Worm (Caenorhabditis elegans) whole organism, young adult: ENCODE data around the gene ccdc-149.
A peak's percentile ranks its signal among the peaks of the same experiment; 100 is the strongest.

Source experiments
- C06A6.2 ChIP-seq: fragments of 200-800 bp; sonication (Bioruptor generic); conservative IDR thresholded peaks from 2 replicates; pipeline ENCODE4 v1.3.6; 2022; ENCODE audit warnings: missing genetic modification characterization, missing compliant biosample characterization
- C17E4.6 ChIP-seq: fragments of 200-800 bp; sonication (Bioruptor generic); IDR thresholded peaks from 2 replicates; pipeline ENCODE4 v1.3.6; 2022; ENCODE audit warnings: missing genetic modification reagents, missing genetic modification characterization, missing compliant biosample characterization
- F23B12.7 ChIP-seq: sonication (generic microtip); optimal IDR thresholded peaks from 2 replicates; lab custom pipeline; 2017; ENCODE audit warnings: missing genetic modification characterization, mild to moderate bottlenecking, missing compliant biosample characterization, antibody characterized with exemption, moderate library complexity; ENCODE audit not compliant: insufficient read depth
- F49E8.2 ChIP-seq: sonication (generic microtip); optimal IDR thresholded peaks from 3 replicates; lab custom pipeline; 2017; ENCODE audit warnings: missing genetic modification characterization, mild to moderate bottlenecking, missing compliant biosample characterization, antibody characterized with exemption, moderate library complexity; ENCODE audit not compliant: insufficient read depth
- F52B5.7 ChIP-seq: sonication (generic microtip); optimal IDR thresholded peaks from 2 replicates; lab custom pipeline; 2016; ENCODE audit warnings: mild to moderate bottlenecking, missing genetic modification characterization, missing compliant biosample characterization
- F57A8.1 ChIP-seq: fragments of 200-800 bp; sonication (Bioruptor generic); optimal IDR thresholded peaks from 2 replicates; lab custom pipeline; 2018; ENCODE audit warnings: mild to moderate bottlenecking, missing genetic modification characterization, moderate library complexity, missing compliant biosample characterization
- F57C9.4 ChIP-seq: sonication (generic microtip); optimal IDR thresholded peaks from 2 replicates; lab custom pipeline; 2017; ENCODE audit warnings: mild to moderate bottlenecking, missing genetic modification characterization, missing compliant biosample characterization
- K11D2.4 ChIP-seq: fragments of 200-800 bp; sonication (Bioruptor generic); IDR thresholded peaks from 2 replicates; pipeline ENCODE4 v1.3.6; 2022; ENCODE audit warnings: missing genetic modification reagents, missing genetic modification characterization, missing compliant biosample characterization
- T07F8.4 ChIP-seq: sonication (generic microtip); optimal IDR thresholded peaks from 2 replicates; lab custom pipeline; 2016; ENCODE audit warnings: mild to moderate bottlenecking, missing genetic modification characterization, moderate library complexity, missing compliant biosample characterization
- T26A5.8 ChIP-seq: sonication (generic microtip); optimal IDR thresholded peaks from 2 replicates; lab custom pipeline; 2016; ENCODE audit warnings: missing genetic modification characterization, missing compliant biosample characterization
- Y53F4B.3 ChIP-seq: fragments of 200-800 bp; sonication (Bioruptor generic); IDR thresholded peaks from 2 replicates; pipeline ENCODE4 v1.3.6; 2022; ENCODE audit warnings: missing genetic modification reagents, missing genetic modification characterization, missing compliant biosample characterization
- ZK185.1 ChIP-seq: sonication (generic microtip); optimal IDR thresholded peaks from 2 replicates; lab custom pipeline; 2016; ENCODE audit warnings: mild to moderate bottlenecking, missing genetic modification characterization, missing compliant biosample characterization; ENCODE audit not compliant: poor library complexity, severe bottlenecking
- akir-1 ChIP-seq: fragments of 200-800 bp; sonication (Bioruptor generic); optimal IDR thresholded peaks from 2 replicates; lab custom pipeline; 2018; ENCODE audit warnings: mild to moderate bottlenecking, missing genetic modification characterization, moderate library complexity, missing compliant biosample characterization
- aptf-2 ChIP-seq: fragments of 200-800 bp; sonication (Bioruptor generic); conservative IDR thresholded peaks from 2 replicates; pipeline ENCODE4 v1.3.6; 2022; ENCODE audit warnings: missing genetic modification reagents, missing genetic modification characterization, missing compliant biosample characterization
- aptf-3 ChIP-seq: fragments of 200-800 bp; sonication (Bioruptor generic); IDR thresholded peaks from 2 replicates; pipeline ENCODE4 v1.3.6; 2022; ENCODE audit warnings: missing genetic modification characterization, missing compliant biosample characterization
- attf-6 ChIP-seq: fragments of 200-800 bp; sonication (Bioruptor generic); IDR thresholded peaks from 2 replicates; pipeline ENCODE4 v1.3.6; 2022; ENCODE audit warnings: missing genetic modification reagents, missing genetic modification characterization, missing compliant biosample characterization
- cebp-1 ChIP-seq, 2 experiments: fragments of 200-800 bp in 1 of 2; sonication (Bioruptor generic) in 1 of 2; sonication (generic microtip) in 1 of 2; IDR thresholded peaks in 1 of 2; optimal IDR thresholded peaks in 1 of 2; 2 replicates each; pipeline versions ENCODE4 v1.3.6 to Lab custom; 2017 to 2022; ENCODE audit warnings: missing compliant biosample characterization in 2 of 2, missing genetic modification characterization in 2 of 2, mild to moderate bottlenecking in 1 of 2, missing genetic modification reagents in 1 of 2, moderate library complexity in 1 of 2
- cebp-2 ChIP-seq: fragments of 200-800 bp; sonication (Bioruptor generic); IDR thresholded peaks from 2 replicates; pipeline ENCODE4 v1.3.6; 2022; ENCODE audit warnings: missing genetic modification characterization, missing compliant biosample characterization
- ceh-100 ChIP-seq: fragments of 200-800 bp; sonication (Bioruptor generic); IDR thresholded peaks from 2 replicates; pipeline ENCODE4 v1.3.6; 2022; ENCODE audit warnings: missing genetic modification reagents, missing genetic modification characterization, missing compliant biosample characterization
- ceh-40 ChIP-seq: fragments of 200-800 bp; sonication (Bioruptor generic); IDR thresholded peaks from 2 replicates; pipeline ENCODE4 v1.3.6; 2022; ENCODE audit warnings: missing genetic modification characterization, missing compliant biosample characterization
- die-1 ChIP-seq: sonication (generic microtip); optimal IDR thresholded peaks from 2 replicates; lab custom pipeline; 2016; ENCODE audit warnings: missing genotype, mild to moderate bottlenecking, missing genetic modification characterization, missing compliant biosample characterization
- dox-1 ChIP-seq: fragments of 200-800 bp; sonication (Bioruptor generic); IDR thresholded peaks from 2 replicates; pipeline ENCODE4 v1.3.6; 2022; ENCODE audit warnings: missing genetic modification reagents, missing genetic modification characterization, missing compliant biosample characterization
- dpff-1 ChIP-seq: sonication (generic microtip); optimal IDR thresholded peaks from 2 replicates; lab custom pipeline; 2017; ENCODE audit warnings: mild to moderate bottlenecking, missing genetic modification characterization, missing compliant biosample characterization
- efl-1 ChIP-seq: fragments of 150-350 bp; optimal IDR thresholded peaks from 2 replicates; lab custom pipeline; 2014; ENCODE audit warnings: missing biosample characterization, missing genetic modification reagents, missing genetic modification characterization
- egl-18 ChIP-seq: fragments of 200-800 bp; sonication (Bioruptor generic); IDR thresholded peaks from 2 replicates; pipeline ENCODE4 v1.3.6; 2022; ENCODE audit warnings: missing genetic modification reagents, missing genetic modification characterization, missing compliant biosample characterization
- ekl-4 ChIP-seq: fragments of 200-800 bp; sonication (Bioruptor generic); IDR thresholded peaks from 2 replicates; pipeline ENCODE4 v1.3.6; 2022; ENCODE audit warnings: missing genetic modification reagents, missing genetic modification characterization, missing compliant biosample characterization
- gei-17 ChIP-seq: fragments of 200-800 bp; sonication (Bioruptor generic); optimal IDR thresholded peaks from 2 replicates; lab custom pipeline; 2018; ENCODE audit warnings: mild to moderate bottlenecking, missing genetic modification characterization, missing compliant biosample characterization
- hlh-26 ChIP-seq: fragments of 200-800 bp; sonication (Bioruptor generic); conservative IDR thresholded peaks from 2 replicates; pipeline ENCODE4 v1.3.6; 2022; ENCODE audit warnings: missing genetic modification reagents, missing genetic modification characterization, missing compliant biosample characterization
- hrde-1 ChIP-seq: sonication (generic microtip); optimal IDR thresholded peaks from 2 replicates; lab custom pipeline; 2016; ENCODE audit warnings: missing genetic modification characterization, mild to moderate bottlenecking, missing compliant biosample characterization, moderate library complexity, missing genotype, missing genetic modification reagents, borderline replicate concordance
- let-526 ChIP-seq: fragments of 200-800 bp; sonication (Bioruptor generic); IDR thresholded peaks from 2 replicates; pipeline ENCODE4 v1.3.6; 2022; ENCODE audit warnings: missing genetic modification reagents, missing genetic modification characterization, missing compliant biosample characterization
- lin-26 ChIP-seq: fragments of 200-800 bp; sonication (Bioruptor generic); IDR thresholded peaks from 2 replicates; pipeline ENCODE4 v1.3.6; 2022; ENCODE audit warnings: missing genetic modification reagents, missing genetic modification characterization, missing compliant biosample characterization
- lin-54 ChIP-seq: fragments of 200-800 bp; sonication (Bioruptor generic); optimal IDR thresholded peaks from 2 replicates; lab custom pipeline; 2018; ENCODE audit warnings: mild to moderate bottlenecking, missing genetic modification characterization, missing compliant biosample characterization
- lir-1 ChIP-seq: fragments of 200-800 bp; sonication (Bioruptor generic); conservative IDR thresholded peaks from 2 replicates; pipeline ENCODE4 v1.3.6; 2022; ENCODE audit warnings: missing genetic modification reagents, missing genetic modification characterization, missing compliant biosample characterization
- lsl-1 ChIP-seq: fragments of 200-800 bp; sonication (Bioruptor generic); optimal IDR thresholded peaks from 2 replicates; lab custom pipeline; 2018; ENCODE audit warnings: mild to moderate bottlenecking, missing genetic modification characterization, moderate library complexity, missing compliant biosample characterization
- madf-6 ChIP-seq: fragments of 200-800 bp; sonication (Bioruptor generic); IDR thresholded peaks from 2 replicates; pipeline ENCODE4 v1.3.6; 2022; ENCODE audit warnings: missing genetic modification reagents, missing genetic modification characterization, missing compliant biosample characterization
- nhr-27 ChIP-seq: fragments of 200-800 bp; sonication (Bioruptor generic); optimal IDR thresholded peaks from 2 replicates; lab custom pipeline; 2018; ENCODE audit warnings: mild to moderate bottlenecking, missing genetic modification characterization, moderate library complexity, missing compliant biosample characterization
- nhr-80 ChIP-seq: sonication (generic microtip); optimal IDR thresholded peaks from 2 replicates; lab custom pipeline; 2016; ENCODE audit warnings: missing genetic modification characterization, missing compliant biosample characterization
- rcor-1 ChIP-seq: fragments of 200-800 bp; sonication (Bioruptor generic); IDR thresholded peaks from 2 replicates; pipeline ENCODE4 v1.3.6; 2022; ENCODE audit warnings: missing genetic modification reagents, missing genetic modification characterization, missing compliant biosample characterization
- sea-2 ChIP-seq: fragments of 200-800 bp; sonication (Bioruptor generic); IDR thresholded peaks from 2 replicates; pipeline ENCODE4 v1.3.6; 2022; ENCODE audit warnings: missing genetic modification characterization, missing compliant biosample characterization
- sptf-2 ChIP-seq: fragments of 200-800 bp; sonication (Bioruptor generic); optimal IDR thresholded peaks from 2 replicates; lab custom pipeline; 2018; ENCODE audit warnings: mild to moderate bottlenecking, missing genetic modification characterization, missing compliant biosample characterization
- unc-130 ChIP-seq: sonication (generic microtip); optimal IDR thresholded peaks from 2 replicates; lab custom pipeline; 2016; ENCODE audit warnings: missing genetic modification reagents, missing genetic modification characterization, missing compliant biosample characterization
- unc-62 ChIP-seq: fragments of 150-350 bp; optimal IDR thresholded peaks from 2 replicates; lab custom pipeline; 2014; ENCODE audit warnings: missing biosample characterization, missing genetic modification reagents, missing genetic modification characterization
- zim-3 ChIP-seq: sonication (generic microtip); optimal IDR thresholded peaks from 2 replicates; lab custom pipeline; 2017; ENCODE audit warnings: mild to moderate bottlenecking, missing genetic modification characterization, moderate library complexity, missing compliant biosample characterization
- ztf-26 ChIP-seq: sonication (generic microtip); optimal IDR thresholded peaks from 2 replicates; lab custom pipeline; 2017; ENCODE audit warnings: missing genetic modification characterization, missing compliant biosample characterization

Gene ccdc-149

ce11 chrX:11533543-11534003 lies 22.3 kb upstream of the ccdc-149 start, which contains the start of gene C35C5.8:
Gene C35C5.8 (plus strand): TSS chrX:11533593.
- no peak for TF ChIP-seq F57A8.1 (GFP tag; lab: Kevin White, UChicago)
- TF ChIP-seq ztf-26 = peak; percentile 1
- TF ChIP-seq, all 124 proteins: peak for 1

- no peak for TF ChIP-seq ceh-100 (GFP tag; lab: Robert Waterston, UW)
- TF ChIP-seq madf-6 (GFP tag; lab: Robert Waterston, UW) = no peak
- TF ChIP-seq cebp-2 = no peak
- TF ChIP-seq cebp-1 (GFP tag; IDR thresholded peaks at IDR 0.05; lab: Robert Waterston, UW) = no peak
- no peak for TF ChIP-seq cebp-1 (tag; optimal IDR thresholded peaks at IDR 0.05; lab: Kevin White, UChicago)
- TF ChIP-seq C17E4.6 = no peak
- no peak for TF ChIP-seq lin-26 (GFP tag; lab: Robert Waterston, UW)
- no peak for TF ChIP-seq Y53F4B.3
- TF ChIP-seq hrde-1 (tag; lab: Kevin White, UChicago) = no peak
- TF ChIP-seq aptf-2 = no peak
- TF ChIP-seq lir-1 (GFP tag; lab: Robert Waterston, UW) = no peak
- no peak for TF ChIP-seq efl-1
- no peak for TF ChIP-seq sptf-2
- no peak for TF ChIP-seq ceh-40 (GFP tag; lab: Robert Waterston, UW)
- TF ChIP-seq lsl-1 = no peak
- TF ChIP-seq egl-18 = no peak
- TF ChIP-seq die-1 = no peak
Measured at ce11 chrX:11523704-11524103, 12.5 kb upstream of the ccdc-149 start.

- no peak for TF ChIP-seq lin-54 (GFP tag; lab: Kevin White, UChicago)
- TF ChIP-seq hrde-1 (tag; lab: Kevin White, UChicago) = no peak
- TF ChIP-seq akir-1 (GFP tag; lab: Kevin White, UChicago) = peak; percentile 11
- TF ChIP-seq let-526 (GFP tag; lab: Robert Waterston, UW) = no peak
- TF ChIP-seq F23B12.7 = no peak
- TF ChIP-seq nhr-27 = no peak
- no peak for TF ChIP-seq ekl-4 (GFP tag; lab: Robert Waterston, UW)
- TF ChIP-seq dpff-1 (tag; lab: Kevin White, UChicago) = no peak
- no peak for TF ChIP-seq attf-6 (GFP tag; lab: Robert Waterston, UW)
- peak; percentile 86 for TF ChIP-seq dox-1 (GFP tag; lab: Robert Waterston, UW)
- no peak for TF ChIP-seq zim-3 (tag; lab: Kevin White, UChicago)
- no peak for TF ChIP-seq ceh-40 (GFP tag; lab: Robert Waterston, UW)
- no peak for TF ChIP-seq Y53F4B.3
- no peak for TF ChIP-seq egl-18
- TF ChIP-seq rcor-1 (GFP tag; lab: Robert Waterston, UW) = peak; percentile 73
- peak; percentile 93 for TF ChIP-seq gei-17 (GFP tag; lab: Kevin White, UChicago)
- no peak for TF ChIP-seq F57C9.4 (tag; lab: Kevin White, UChicago)
- peak; percentile 65 for TF ChIP-seq ZK185.1 (tag; lab: Kevin White, UChicago)
- TF ChIP-seq ztf-26 = peak; percentile 66
- no peak for TF ChIP-seq T07F8.4 (tag; lab: Kevin White, UChicago)
- TF ChIP-seq T26A5.8 (tag; lab: Kevin White, UChicago) = no peak
- TF ChIP-seq aptf-2 = no peak
- TF ChIP-seq aptf-3 (GFP tag; lab: Robert Waterston, UW) = no peak
- no peak for TF ChIP-seq F49E8.2 (tag; lab: Kevin White, UChicago)
- peak; percentile 69; the same call in 1 of the 2 replicates for TF ChIP-seq K11D2.4 (GFP tag; lab: Robert Waterston, UW)
- no peak for TF ChIP-seq die-1
- TF ChIP-seq hlh-26 (GFP tag; lab: Robert Waterston, UW) = no peak
- TF ChIP-seq unc-130 (GFP tag; lab: Kevin White, UChicago) = no peak
- TF ChIP-seq F52B5.7 (tag; lab: Kevin White, UChicago) = no peak
- no peak for TF ChIP-seq C06A6.2 (GFP tag; lab: Robert Waterston, UW)
- TF ChIP-seq nhr-80 (tag; lab: Kevin White, UChicago) = peak; percentile 77
- no peak for TF ChIP-seq sea-2 (GFP tag; lab: Robert Waterston, UW)
- peak; percentile 2 for TF ChIP-seq unc-62
Measured at ce11 chrX:11522058-11522757, 11.0 kb upstream of the ccdc-149 start, which contains the start of gene sdc-2. Gene sdc-2 (plus strand): TSS chrX:11522707.
